Fruit fly (Drosophila melanogaster) whole organism: Measurements from ENCODE around the gene lmgA.

Experiments
- CG8478 ChIP-seq: fragments of >200 bp; optimal IDR thresholded peaks from 2 replicates; lab custom pipeline; 2018; ENCODE audit warnings: inconsistent platforms
- pan ChIP-seq: fragments of >200 bp; optimal IDR thresholded peaks from 2 replicates; lab custom pipeline; 2017
- usp ChIP-seq: fragments of >200 bp; optimal IDR thresholded peaks from 2 replicates; lab custom pipeline; 2017; ENCODE audit warnings: missing biosample characterization, missing genetic modification characterization, mixed read lengths

DNA sequence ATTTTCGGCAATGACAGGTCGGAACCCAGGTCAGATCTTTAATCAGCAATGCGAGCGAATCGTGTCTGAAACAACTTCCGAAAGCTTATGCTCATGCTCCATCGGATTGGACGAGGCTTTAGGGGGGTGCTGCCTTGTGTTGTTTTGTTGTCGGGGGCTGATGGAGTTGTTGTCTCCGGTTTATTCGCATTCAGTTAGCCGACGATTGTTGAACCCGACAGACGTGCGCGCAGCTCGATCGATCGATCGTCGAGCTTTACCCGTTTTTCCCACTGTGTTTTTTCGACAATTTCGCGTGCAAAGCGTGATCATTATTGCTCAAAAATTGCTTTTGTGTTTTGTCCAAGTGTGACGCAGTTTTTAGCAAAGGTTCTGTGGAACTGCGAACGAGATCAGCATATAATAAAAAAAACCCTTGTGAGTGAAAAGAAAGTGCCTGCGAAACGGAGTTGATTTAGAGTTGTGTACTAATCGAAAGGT lies 573 bp upstream of the lmgA start, which contains the start of gene CG17834:
- TF ChIP-seq usp: no peak
- TF ChIP-seq CG8478: no peak
- TF ChIP-seq pan (lab: Kevin White, UChicago): no peak
